Worm (Caenorhabditis elegans) whole organism, late embryonic: ENCODE data around the gene F12E12.1.

Source experiments
- C08G9.2 ChIP-seq: sonication (generic microtip); optimal IDR thresholded peaks from 2 replicates; lab custom pipeline; 2016; ENCODE audit warnings: mild to moderate bottlenecking, missing genetic modification characterization, moderate library complexity, missing compliant biosample characterization
- C38D4.7 ChIP-seq: fragments of 200-800 bp; sonication (Bioruptor generic); optimal IDR thresholded peaks from 2 replicates; lab custom pipeline; 2018; ENCODE audit warnings: mild to moderate bottlenecking, missing genetic modification characterization, moderate library complexity, missing compliant biosample characterization
- F13H6.1 ChIP-seq: sonication (generic microtip); optimal IDR thresholded peaks from 2 replicates; lab custom pipeline; 2016; ENCODE audit warnings: missing genetic modification characterization, missing compliant biosample characterization
- K02D7.2 ChIP-seq: sonication (generic microtip); optimal IDR thresholded peaks from 2 replicates; lab custom pipeline; 2017; ENCODE audit warnings: mild to moderate bottlenecking, missing genetic modification characterization, missing compliant biosample characterization
- Y22D7AL.16 ChIP-seq: sonication (generic microtip); optimal IDR thresholded peaks from 2 replicates; lab custom pipeline; 2016; ENCODE audit warnings: missing genetic modification characterization, missing compliant biosample characterization
- ceh-14 ChIP-seq: sonication (generic microtip); optimal IDR thresholded peaks from 2 replicates; lab custom pipeline; 2016; ENCODE audit warnings: missing genotype, missing genetic modification characterization, missing compliant biosample characterization
- ceh-18 ChIP-seq: sonication (generic microtip); optimal IDR thresholded peaks from 2 replicates; lab custom pipeline; 2016; ENCODE audit warnings: missing genetic modification characterization, missing compliant biosample characterization
- ceh-24 ChIP-seq: sonication (generic microtip); optimal IDR thresholded peaks from 2 replicates; lab custom pipeline; 2016; ENCODE audit warnings: mild to moderate bottlenecking, missing genetic modification characterization, missing compliant biosample characterization
- ceh-31 ChIP-seq: sonication (generic microtip); optimal IDR thresholded peaks from 2 replicates; lab custom pipeline; 2016; ENCODE audit warnings: missing genetic modification characterization, missing compliant biosample characterization
- ceh-48 ChIP-seq: sonication (generic microtip); optimal IDR thresholded peaks from 2 replicates; lab custom pipeline; 2016; ENCODE audit warnings: missing genetic modification characterization, inconsistent platforms, missing compliant biosample characterization
- ceh-6 ChIP-seq: fragments of 200-800 bp; sonication (Bioruptor generic); optimal IDR thresholded peaks from 2 replicates; lab custom pipeline; 2018; ENCODE audit warnings: mild to moderate bottlenecking, missing genetic modification characterization, missing compliant biosample characterization
- che-1 ChIP-seq: sonication (generic microtip); optimal IDR thresholded peaks from 2 replicates; lab custom pipeline; 2016; ENCODE audit warnings: mild to moderate bottlenecking, missing genetic modification characterization, missing compliant biosample characterization
- dmd-4 ChIP-seq: sonication (generic microtip); optimal IDR thresholded peaks from 2 replicates; lab custom pipeline; 2016; ENCODE audit warnings: borderline replicate concordance, missing genetic modification characterization, missing compliant biosample characterization
- elt-2 ChIP-seq: sonication (generic microtip); optimal IDR thresholded peaks from 2 replicates; lab custom pipeline; 2016; ENCODE audit warnings: missing genetic modification reagents, missing genetic modification characterization, missing compliant biosample characterization
- elt-4 ChIP-seq: sonication (generic microtip); optimal IDR thresholded peaks from 2 replicates; lab custom pipeline; 2016; ENCODE audit warnings: missing genetic modification characterization, missing compliant biosample characterization
- ets-4 ChIP-seq: sonication (generic microtip); optimal IDR thresholded peaks from 2 replicates; lab custom pipeline; 2016; ENCODE audit warnings: missing genetic modification characterization, missing compliant biosample characterization
- eyg-1 ChIP-seq: sonication (generic microtip); optimal IDR thresholded peaks from 2 replicates; lab custom pipeline; 2016; ENCODE audit warnings: missing genotype, missing genetic modification characterization, missing compliant biosample characterization
- fkh-10 ChIP-seq: fragments of 150-350 bp; optimal IDR thresholded peaks from 2 replicates; lab custom pipeline; 2014; ENCODE audit warnings: missing biosample characterization, missing genetic modification reagents, missing genetic modification characterization
- hlh-13 ChIP-seq: fragments of 200-800 bp; sonication (Bioruptor generic); optimal IDR thresholded peaks from 2 replicates; lab custom pipeline; 2018; ENCODE audit warnings: mild to moderate bottlenecking, missing genetic modification characterization, missing compliant biosample characterization
- hlh-30 ChIP-seq: sonication (generic microtip); optimal IDR thresholded peaks from 2 replicates; lab custom pipeline; 2017; ENCODE audit warnings: antibody characterized with exemption, missing genetic modification characterization, missing compliant biosample characterization; ENCODE audit not compliant: insufficient read depth
- nhr-232 ChIP-seq: sonication (generic microtip); optimal IDR thresholded peaks from 2 replicates; lab custom pipeline; 2016; ENCODE audit warnings: missing genetic modification characterization, missing compliant biosample characterization
- odd-2 ChIP-seq: sonication (generic microtip); optimal IDR thresholded peaks from 2 replicates; lab custom pipeline; 2017; ENCODE audit warnings: antibody characterized with exemption, mild to moderate bottlenecking, missing genetic modification characterization, missing compliant biosample characterization
- pag-3 ChIP-seq: sonication (generic microtip); optimal IDR thresholded peaks from 2 replicates; lab custom pipeline; 2016; ENCODE audit warnings: missing compliant biosample characterization, missing genetic modification characterization, borderline replicate concordance
- pat-9 ChIP-seq: fragments of 200-800 bp; sonication (Bioruptor generic); optimal IDR thresholded peaks from 2 replicates; lab custom pipeline; 2018; ENCODE audit warnings: mild to moderate bottlenecking, missing genetic modification characterization, moderate library complexity, missing compliant biosample characterization
- pax-1 ChIP-seq: fragments of 150-350 bp; optimal IDR thresholded peaks from 2 replicates; lab custom pipeline; 2014; ENCODE audit warnings: missing biosample characterization, missing genetic modification characterization
- pha-2 ChIP-seq: sonication (generic microtip); optimal IDR thresholded peaks from 2 replicates; lab custom pipeline; 2017; ENCODE audit warnings: mild to moderate bottlenecking, missing genetic modification characterization, missing compliant biosample characterization
- pha-4 ChIP-seq: fragments of 150-350 bp; optimal IDR thresholded peaks from 2 replicates; lab custom pipeline; 2018; ENCODE audit warnings: missing biosample characterization, missing genetic modification reagents, missing genetic modification characterization
- pqm-1 ChIP-seq: sonication (generic microtip); optimal IDR thresholded peaks from 2 replicates; lab custom pipeline; 2016; ENCODE audit warnings: missing genetic modification characterization, missing compliant biosample characterization
- pros-1 ChIP-seq: fragments of 150-350 bp; optimal IDR thresholded peaks from 2 replicates; lab custom pipeline; 2014; ENCODE audit warnings: missing biosample characterization, missing genetic modification reagents, missing genetic modification characterization
- ref-2 ChIP-seq: sonication (generic microtip); optimal IDR thresholded peaks from 2 replicates; lab custom pipeline; 2016; ENCODE audit warnings: missing genetic modification characterization, missing compliant biosample characterization
- sdc-2 ChIP-seq: sonication (generic microtip); optimal IDR thresholded peaks from 2 replicates; lab custom pipeline; 2016; ENCODE audit warnings: missing genotype, missing genetic modification characterization, missing compliant biosample characterization
- sox-4 ChIP-seq: sonication (generic microtip); optimal IDR thresholded peaks from 2 replicates; lab custom pipeline; 2017; ENCODE audit warnings: mild to moderate bottlenecking, missing genetic modification characterization, inconsistent platforms, missing compliant biosample characterization
- tbx-7 ChIP-seq: sonication (generic microtip); optimal IDR thresholded peaks from 2 replicates; lab custom pipeline; 2016; ENCODE audit warnings: missing genotype, missing genetic modification characterization, missing compliant biosample characterization
- ttx-3 ChIP-seq: sonication (generic microtip); optimal IDR thresholded peaks from 2 replicates; lab custom pipeline; 2016; ENCODE audit warnings: missing genetic modification reagents, missing genetic modification characterization, missing compliant biosample characterization
- unc-42 ChIP-seq: sonication (generic microtip); optimal IDR thresholded peaks from 2 replicates; lab custom pipeline; 2016; ENCODE audit warnings: missing genotype, missing genetic modification characterization, missing compliant biosample characterization
- unc-86 ChIP-seq: sonication (generic microtip); optimal IDR thresholded peaks from 2 replicates; lab custom pipeline; 2016; ENCODE audit warnings: missing genetic modification characterization, missing compliant biosample characterization
- ztf-16 ChIP-seq: sonication (generic microtip); optimal IDR thresholded peaks from 2 replicates; lab custom pipeline; 2017; ENCODE audit warnings: missing genetic modification characterization, missing compliant biosample characterization

F12E12.1 gene

ce11 chrII:3705320-3705719 is 36.4 kb upstream of the F12E12.1 start, which contains the start of gene srx-108:
Gene srx-108 (plus strand): TSS chrII:3705620.
- TF ChIP-seq ref-2 = no peak

- TF ChIP-seq unc-42 (tag; lab: Kevin White, UChicago) = no peak
- TF ChIP-seq, all 69 proteins: peak for 0
These were observed 32.4 kb upstream of the F12E12.1 start, which contains the start of gene srx-110 for ce11 chrII:3709255-3709654. Gene srx-110 (plus strand): TSS chrII:3709555.

ce11 chrII:3711047-3711446 is 30.6 kb upstream of the F12E12.1 start, which contains the start of gene fbxc-53:
Gene fbxc-53 (plus strand): TSS chrII:3711291.
- TF ChIP-seq elt-4 (tag; lab: Kevin White, UChicago) (no peak), unc-86 (no peak), fkh-10 (GFP tag; lab: Kevin White, UChicago) (no peak), pha-4 (tag; lab: Kevin White, UChicago) (no peak), ceh-31 (tag; lab: Kevin White, UChicago) (no peak), pat-9 (tag; lab: Kevin White, UChicago) (no peak), ztf-16 (tag; lab: Kevin White, UChicago) (no peak), nhr-232 (no peak), ceh-6 (GFP tag; lab: Kevin White, UChicago) (no peak), ceh-14 (no peak), ttx-3 (tag; lab: Kevin White, UChicago) (no peak), ets-4 (no peak), K02D7.2 (tag; lab: Kevin White, UChicago) (no peak), dmd-4 (tag; lab: Kevin White, UChicago) (no peak), pqm-1 (tag; lab: Kevin White, UChicago) (no peak), F13H6.1 (tag; lab: Kevin White, UChicago) (no peak)

ce11 chrII:3714595-3714994 is 27.1 kb upstream of the F12E12.1 start, which contains the start of gene srh-100:
Gene srh-100 (minus strand): TSS chrII:3714695.
- TF ChIP-seq eyg-1 (tag; lab: Kevin White, UChicago) (no peak), ceh-18 (no peak), tbx-7 (no peak), C08G9.2 (no peak), sdc-2 (tag; lab: Kevin White, UChicago) (no peak)

ce11 chrII:3716455-3716854 is 25.2 kb upstream of the F12E12.1 start, which contains the start of gene srh-99:
Gene srh-99 (minus strand): TSS chrII:3716555.
- TF ChIP-seq nhr-232 = no peak
- TF ChIP-seq pax-1 (tag; lab: Kevin White, UChicago) = no peak

- TF ChIP-seq Y22D7AL.16 (tag; lab: Kevin White, UChicago) (no peak), unc-42 (tag; lab: Kevin White, UChicago) (no peak), ceh-14 (no peak), hlh-30 (tag; lab: Kevin White, UChicago) (no peak), odd-2 (no peak), elt-2 (tag; lab: Kevin White, UChicago) (no peak)
These were observed 24.7 kb upstream of the F12E12.1 start, which contains the start of gene fbxc-52 for ce11 chrII:3716961-3717360. Gene fbxc-52 (plus strand): TSS chrII:3717261.

- no peak for TF ChIP-seq ceh-48
- no peak for TF ChIP-seq C08G9.2
- TF ChIP-seq C38D4.7 (GFP tag; lab: Kevin White, UChicago) = no peak
- no peak for TF ChIP-seq pros-1 (tag; lab: Kevin White, UChicago)
- TF ChIP-seq pag-3 (tag; lab: Kevin White, UChicago) = no peak
- TF ChIP-seq sox-4 = no peak
- no peak for TF ChIP-seq ceh-24 (tag; lab: Kevin White, UChicago)
- no peak for TF ChIP-seq pqm-1 (tag; lab: Kevin White, UChicago)
- TF ChIP-seq che-1 (tag; lab: Kevin White, UChicago) = no peak
- TF ChIP-seq hlh-13 = no peak
- TF ChIP-seq sdc-2 (tag; lab: Kevin White, UChicago) = no peak
- no peak for TF ChIP-seq pax-1 (tag; lab: Kevin White, UChicago)
- TF ChIP-seq pha-2 (tag; lab: Kevin White, UChicago) = no peak
These were observed 20.7 kb upstream of the F12E12.1 start, which contains the start of gene C46E10.3 for ce11 chrII:3721016-3721415. Gene C46E10.3 (plus strand): TSS chrII:3721316.
